Worm (Caenorhabditis elegans): ENCODE results near the gene C30G7.4.

Gene C30G7.4

DNA sequence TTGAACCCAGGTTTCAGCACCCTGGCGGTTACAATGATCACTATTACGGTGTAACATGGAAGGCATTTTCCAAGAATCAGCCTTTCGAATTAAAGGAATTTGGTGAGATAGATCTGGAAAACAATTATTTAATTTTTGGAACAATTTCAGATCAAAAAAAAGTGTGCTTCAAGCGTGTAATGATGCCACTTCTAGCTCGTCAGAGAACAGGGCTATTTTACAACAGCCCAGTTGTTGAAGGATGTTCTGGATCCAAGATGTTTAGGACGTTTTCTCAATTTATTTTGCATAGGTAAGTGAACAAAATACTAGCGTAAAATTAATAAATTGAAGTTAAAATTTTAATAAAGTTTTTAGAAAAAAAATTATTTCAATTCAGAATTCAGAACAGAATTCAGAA, 46.0 kb downstream of the C30G7.4 start:
- TF ChIP-seq cog-1 (tag; optimal IDR thresholded peaks at IDR 0.05) (no peak), klf-2 (GFP tag; conservative IDR thresholded peaks at IDR 0.05) (no peak), flt-1 (GFP tag; IDR thresholded peaks at IDR 0.05) (no peak), ztf-23 (GFP tag; IDR thresholded peaks at IDR 0.05) (no peak), tab-1 (GFP tag; IDR thresholded peaks at IDR 0.05) (no peak), ref-1 (GFP tag; conservative IDR thresholded peaks at IDR 0.05) (no peak), T22C8.4 (GFP tag; IDR thresholded peaks at IDR 0.05) (no peak), med-1 (GFP tag; optimal IDR thresholded peaks at IDR 0.05; ENCODE audit: insufficient read depth) (no peak), ztf-29 (GFP tag; IDR thresholded peaks at IDR 0.05) (no peak)

DNA sequence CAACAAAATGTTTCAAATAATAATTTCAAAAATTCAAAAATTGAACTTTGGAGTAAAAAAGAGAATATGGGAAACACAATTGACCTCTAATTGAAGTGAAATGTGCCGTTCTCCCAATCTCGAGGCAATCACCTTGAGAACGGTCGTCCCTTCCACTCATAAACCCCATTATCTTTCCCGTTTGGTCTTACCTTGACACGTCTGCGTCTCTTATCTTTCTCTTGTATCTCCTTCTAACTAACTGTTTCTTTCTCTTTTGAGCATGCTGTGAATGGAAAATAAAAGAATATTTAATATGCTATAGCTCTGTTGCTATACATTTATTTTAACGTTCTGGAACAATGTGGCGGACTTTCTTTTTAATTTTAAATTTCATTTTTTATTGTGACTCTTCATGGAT, 47.4 kb downstream of the C30G7.4 start, which contains the start of gene H12D21.10:
H12D21.10 (plus strand) TSS at position 260 of the 400 bp plus-strand sequence.
- no peak for TF ChIP-seq T22C8.4 (GFP tag; IDR thresholded peaks at IDR 0.05)
- TF ChIP-seq klf-2 (GFP tag; conservative IDR thresholded peaks at IDR 0.05) = no peak
- no peak for TF ChIP-seq ztf-29 (GFP tag; IDR thresholded peaks at IDR 0.05)
- TF ChIP-seq med-1 (GFP tag; optimal IDR thresholded peaks at IDR 0.05; ENCODE audit: insufficient read depth) = no peak
- no peak for TF ChIP-seq ref-1 (GFP tag; conservative IDR thresholded peaks at IDR 0.05)
- no peak for TF ChIP-seq tab-1 (GFP tag; IDR thresholded peaks at IDR 0.05)
- TF ChIP-seq cog-1 (tag; optimal IDR thresholded peaks at IDR 0.05) = no peak

DNA sequence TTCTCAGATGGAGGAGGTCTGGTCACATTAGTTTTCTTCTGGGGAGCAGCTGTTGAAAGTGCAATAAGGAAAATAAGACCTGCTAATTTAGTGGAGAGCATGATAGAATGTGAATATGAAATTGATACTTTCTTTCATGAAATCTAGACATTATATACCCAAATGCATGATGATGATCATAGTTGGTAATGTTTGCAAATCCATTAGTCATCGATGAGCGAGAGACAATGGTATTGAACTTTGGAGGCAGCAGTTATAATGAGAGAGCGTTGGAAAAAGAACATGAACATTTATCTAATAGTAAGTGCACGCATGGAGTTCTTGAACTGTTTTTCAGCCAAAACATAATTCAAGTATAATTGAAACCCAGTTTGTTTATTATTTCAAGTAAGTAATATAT, 49.2 kb downstream of the C30G7.4 start, which contains the start of gene H12D21.6:
H12D21.6 (minus strand) TSS at position 101 of the 400 bp plus-strand sequence.
- TF ChIP-seq tab-1 (GFP tag; IDR thresholded peaks at IDR 0.05) (no peak), cog-1 (tag; optimal IDR thresholded peaks at IDR 0.05) (no peak), ztf-23 (GFP tag; IDR thresholded peaks at IDR 0.05) (no peak), med-1 (GFP tag; optimal IDR thresholded peaks at IDR 0.05; ENCODE audit: insufficient read depth) (no peak), ztf-29 (GFP tag; IDR thresholded peaks at IDR 0.05) (no peak), flt-1 (GFP tag; IDR thresholded peaks at IDR 0.05) (no peak), T22C8.4 (GFP tag; IDR thresholded peaks at IDR 0.05) (no peak), klf-2 (GFP tag; conservative IDR thresholded peaks at IDR 0.05) (no peak), ref-1 (GFP tag; conservative IDR thresholded peaks at IDR 0.05) (no peak)

All from whole organism, midembryonic.